Worm (Caenorhabditis elegans) whole organism, early embryonic: Measurements from ENCODE around the gene cyld-1.

Source experiments
- ama-1 ChIP-seq: fragments of 150-350 bp; optimal IDR thresholded peaks from 2 replicates; lab custom pipeline; 2014
- flt-1 ChIP-seq: fragments of 200-800 bp; sonication (Bioruptor generic); IDR thresholded peaks from 2 replicates; pipeline ENCODE4 v1.3.6; 2022; ENCODE audit warnings: missing genetic modification characterization, missing compliant biosample characterization
- hmg-4 ChIP-seq: fragments of 200-800 bp; sonication (Bioruptor generic); optimal IDR thresholded peaks from 2 replicates; lab custom pipeline; 2018; ENCODE audit warnings: mild to moderate bottlenecking, missing genetic modification characterization, missing compliant biosample characterization
- pes-1 ChIP-seq: fragments of 200-800 bp; sonication (Bioruptor generic); IDR thresholded peaks from 2 replicates; pipeline ENCODE4 v1.3.6; 2022; ENCODE audit warnings: missing genetic modification reagents, missing genetic modification characterization, missing compliant biosample characterization
- sea-1 ChIP-seq: fragments of 200-800 bp; sonication (Bioruptor generic); conservative IDR thresholded peaks from 2 replicates; pipeline ENCODE4 v1.3.6; 2022; ENCODE audit warnings: missing genetic modification characterization, missing compliant biosample characterization
- tra-4 ChIP-seq: sonication (generic microtip); optimal IDR thresholded peaks from 2 replicates; lab custom pipeline; 2017; ENCODE audit warnings: missing genetic modification characterization, missing compliant biosample characterization

- TF ChIP-seq ama-1 (no peak), tra-4 (tag; lab: Kevin White, UChicago) (no peak), sea-1 (GFP tag; lab: Robert Waterston, UW) (no peak), pes-1 (GFP tag; lab: Robert Waterston, UW) (no peak), flt-1 (GFP tag; lab: Robert Waterston, UW) (no peak), hmg-4 (GFP tag; lab: Kevin White, UChicago) (no peak)
Observed at ce11 chrIII:9956665-9957401, 46.4 kb upstream of the cyld-1 start, which contains the start of gene alx-1.
